Worm (Caenorhabditis elegans): ENCODE data around the gene sth-1.

ce11 chrV:8098239-8098638 lies 46.3 kb downstream of the sth-1 start, which contains the start of gene str-145:
- TF ChIP-seq snpc-4 (tag; optimal IDR thresholded peaks at IDR 0.05) = no peak
- TF ChIP-seq nhr-76 (tag; optimal IDR thresholded peaks at IDR 0.05) = no peak
- no peak for TF ChIP-seq nhr-12 (tag; optimal IDR thresholded peaks at IDR 0.05)
- TF ChIP-seq zag-1 (tag; optimal IDR thresholded peaks at IDR 0.05) = no peak
- TF ChIP-seq eor-1 (tag; optimal IDR thresholded peaks at IDR 0.05) = no peak
- TF ChIP-seq nhr-25 (tag; optimal IDR thresholded peaks at IDR 0.05) = no peak
- no peak for TF ChIP-seq ZK546.5 (tag; optimal IDR thresholded peaks at IDR 0.05)
- no peak for TF ChIP-seq tbx-2 (tag; optimal IDR thresholded peaks at IDR 0.05)
- TF ChIP-seq fkh-10 (GFP tag; optimal IDR thresholded peaks at IDR 0.05) = no peak
- no peak for TF ChIP-seq lin-15B (tag; optimal IDR thresholded peaks at IDR 0.05)
- no peak for TF ChIP-seq nhr-77 (tag; optimal IDR thresholded peaks at IDR 0.05)
- TF ChIP-seq mml-1 (tag; optimal IDR thresholded peaks at IDR 0.05) = no peak
- no peak for TF ChIP-seq unc-62 (GFP tag; optimal IDR thresholded peaks at IDR 0.05)
